Worm (Caenorhabditis elegans): ENCODE data around the gene T21D12.12.

T21D12.12 gene

ce11 chrIV:269107-269506 is 2.9 kb downstream of the T21D12.12 start, which contains the start of gene T21D12.11:
Gene T21D12.11, plus strand, starts transcription at chrIV:269407.
- TF ChIP-seq rpc-1 (optimal IDR thresholded peaks at IDR 0.05), result no peak
- TF ChIP-seq rpc-1 (tag; optimal IDR thresholded peaks at IDR 0.05), result no peak
- no peak for TF ChIP-seq D2030.7 (GFP tag; IDR thresholded peaks at IDR 0.05)
- no peak for TF ChIP-seq gei-17 (GFP tag; optimal IDR thresholded peaks at IDR 0.05)
- TF ChIP-seq Y53G8AR.9 (GFP tag; conservative IDR thresholded peaks at IDR 0.05), result no peak
- TF ChIP-seq atf-7 (tag; optimal IDR thresholded peaks at IDR 0.05), result no peak
- TF ChIP-seq ekl-4 (GFP tag; IDR thresholded peaks at IDR 0.05), result no peak
- TF ChIP-seq dpl-1 (GFP tag; optimal IDR thresholded peaks at IDR 0.05), result no peak
- no peak for TF ChIP-seq snpc-1.3 (tag; optimal IDR thresholded peaks at IDR 0.05; ENCODE audit: insufficient read depth)
- TF ChIP-seq lag-1 (GFP tag; IDR thresholded peaks at IDR 0.05), result no peak
- TF ChIP-seq B0336.3 (GFP tag; IDR thresholded peaks at IDR 0.05), result no peak
- TF ChIP-seq F52B5.7 (tag; optimal IDR thresholded peaks at IDR 0.05), result no peak
- TF ChIP-seq bed-1 (GFP tag; IDR thresholded peaks at IDR 0.05), result no peak
- no peak for TF ChIP-seq F33H1.4 (GFP tag; IDR thresholded peaks at IDR 0.05)
- TF ChIP-seq cebp-1 (GFP tag; IDR thresholded peaks at IDR 0.05), result no peak
- no peak for TF ChIP-seq cebp-1 (tag; optimal IDR thresholded peaks at IDR 0.05)
- no peak for TF ChIP-seq ztf-26 (tag; optimal IDR thresholded peaks at IDR 0.05)
- no peak for TF ChIP-seq F37B4.10 (GFP tag; IDR thresholded peaks at IDR 0.05)
- TF ChIP-seq F39B2.1 (GFP tag; IDR thresholded peaks at IDR 0.05), result no peak
- TF ChIP-seq nhr-179 (tag; optimal IDR thresholded peaks at IDR 0.05), result no peak
- TF ChIP-seq ceh-100 (GFP tag; IDR thresholded peaks at IDR 0.05), result no peak
- TF ChIP-seq Y67H2A.10 (GFP tag; conservative IDR thresholded peaks at IDR 0.05), result no peak

- TF ChIP-seq F57A8.1 (GFP tag; optimal IDR thresholded peaks at IDR 0.05) (no peak), rcor-1 (GFP tag; IDR thresholded peaks at IDR 0.05) (no peak), lin-40 (tag; optimal IDR thresholded peaks at IDR 0.05) (no peak)
These were observed 7.1 kb downstream of the T21D12.12 start, which contains the start of gene srh-282 for ce11 chrIV:273299-273698. Gene srh-282, minus strand, starts transcription at chrIV:273399.

- TF ChIP-seq ceh-79 (tag; optimal IDR thresholded peaks at IDR 0.05) (no peak), egl-44 (GFP tag; IDR thresholded peaks at IDR 0.05) (no peak), egrh-3 (GFP tag; IDR thresholded peaks at IDR 0.05) (no peak), lin-54 (GFP tag; optimal IDR thresholded peaks at IDR 0.05) (peak; percentile 11), atf-7 (tag; optimal IDR thresholded peaks at IDR 0.05) (peak; percentile 65), lir-1 (GFP tag; conservative IDR thresholded peaks at IDR 0.05) (no peak), Y95B8A.8 (GFP tag; IDR thresholded peaks at IDR 0.05) (no peak), ztf-25 (GFP tag; IDR thresholded peaks at IDR 0.05) (no peak), hmg-1.2 (GFP tag; IDR thresholded peaks at IDR 0.05) (peak; percentile 40; the same call in 1 of the 2 replicates), attf-5 (GFP tag; optimal IDR thresholded peaks at IDR 0.05) (peak; percentile 65), C17E4.6 (GFP tag; IDR thresholded peaks at IDR 0.05) (no peak), nhr-80 (tag; optimal IDR thresholded peaks at IDR 0.05) (peak; percentile 95), sdz-38 (tag; optimal IDR thresholded peaks at IDR 0.05) (no peak), ztf-22 (GFP tag; optimal IDR thresholded peaks at IDR 0.05) (peak; percentile 22), hsf-1 (GFP tag; IDR thresholded peaks at IDR 0.05) (no peak), T26A5.8 (tag; optimal IDR thresholded peaks at IDR 0.05) (no peak), let-607 (tag; optimal IDR thresholded peaks at IDR 0.05) (peak in 1 of 2 experiments; percentile 24), tbp1 (GFP tag; optimal IDR thresholded peaks at IDR 0.05) (peak; percentile 44), snpc-4 (GFP tag; optimal IDR thresholded peaks at IDR 0.05) (no peak), snpc-4 (tag; optimal IDR thresholded peaks at IDR 0.05) (peak in 1 of 4 experiments; percentile 11), F37B4.10 (GFP tag; IDR thresholded peaks at IDR 0.05) (no peak), rcor-1 (GFP tag; IDR thresholded peaks at IDR 0.05) (no peak), fkh-3 (tag; optimal IDR thresholded peaks at IDR 0.05) (no peak), nhr-90 (tag; optimal IDR thresholded peaks at IDR 0.05) (no peak), ztf-28 (GFP tag; IDR thresholded peaks at IDR 0.05) (no peak), lin-40 (tag; optimal IDR thresholded peaks at IDR 0.05) (peak; percentile 55), K11D2.4 (GFP tag; IDR thresholded peaks at IDR 0.05) (no peak)
These were observed 7.9 kb downstream of the T21D12.12 start, which contains the start of gene sma-10 for ce11 chrIV:274185-274584. Gene sma-10, plus strand, starts transcription at chrIV:274420.
